Worm (Caenorhabditis elegans) whole organism, young adult: ENCODE data around the gene svh-2.

Source experiments
- B0261.1 ChIP-seq: sonication (generic microtip); optimal IDR thresholded peaks from 2 replicates; lab custom pipeline; 2016; ENCODE audit warnings: mild to moderate bottlenecking, missing genetic modification characterization, moderate library complexity, missing compliant biosample characterization
- C06A6.2 ChIP-seq: fragments of 200-800 bp; sonication (Bioruptor generic); conservative IDR thresholded peaks from 2 replicates; pipeline ENCODE4 v1.3.6; 2022; ENCODE audit warnings: missing genetic modification characterization, missing compliant biosample characterization
- F33H1.4 ChIP-seq: fragments of 200-800 bp; sonication (Bioruptor generic); IDR thresholded peaks from 2 replicates; pipeline ENCODE4 v1.3.6; 2022; ENCODE audit warnings: missing genetic modification reagents, missing genetic modification characterization, missing compliant biosample characterization
- F39B2.1 ChIP-seq: fragments of 200-800 bp; sonication (Bioruptor generic); IDR thresholded peaks from 2 replicates; pipeline ENCODE4 v1.3.6; 2022; ENCODE audit warnings: missing genetic modification reagents, missing genetic modification characterization, missing compliant biosample characterization
- F52B5.7 ChIP-seq: sonication (generic microtip); optimal IDR thresholded peaks from 2 replicates; lab custom pipeline; 2016; ENCODE audit warnings: mild to moderate bottlenecking, missing genetic modification characterization, missing compliant biosample characterization
- F55B11.4 ChIP-seq: sonication (generic microtip); optimal IDR thresholded peaks from 2 replicates; lab custom pipeline; 2016; ENCODE audit warnings: missing compliant biosample characterization, missing genetic modification characterization, borderline replicate concordance; ENCODE audit not compliant: insufficient read depth
- F57C9.4 ChIP-seq: sonication (generic microtip); optimal IDR thresholded peaks from 2 replicates; lab custom pipeline; 2017; ENCODE audit warnings: mild to moderate bottlenecking, missing genetic modification characterization, missing compliant biosample characterization
- K11D2.4 ChIP-seq: fragments of 200-800 bp; sonication (Bioruptor generic); IDR thresholded peaks from 2 replicates; pipeline ENCODE4 v1.3.6; 2022; ENCODE audit warnings: missing genetic modification reagents, missing genetic modification characterization, missing compliant biosample characterization
- T07F8.4 ChIP-seq: sonication (generic microtip); optimal IDR thresholded peaks from 2 replicates; lab custom pipeline; 2016; ENCODE audit warnings: mild to moderate bottlenecking, missing genetic modification characterization, moderate library complexity, missing compliant biosample characterization
- Y53F4B.3 ChIP-seq: fragments of 200-800 bp; sonication (Bioruptor generic); IDR thresholded peaks from 2 replicates; pipeline ENCODE4 v1.3.6; 2022; ENCODE audit warnings: missing genetic modification reagents, missing genetic modification characterization, missing compliant biosample characterization
- Y53G8AR.9 ChIP-seq: fragments of 200-800 bp; sonication (Bioruptor generic); conservative IDR thresholded peaks from 2 replicates; pipeline ENCODE4 v1.3.6; 2022; ENCODE audit warnings: missing genetic modification reagents, missing genetic modification characterization, missing compliant biosample characterization
- Y56A3A.18 ChIP-seq: fragments of 200-800 bp; sonication (Bioruptor generic); IDR thresholded peaks from 2 replicates; pipeline ENCODE4 v1.3.6; 2022; ENCODE audit warnings: missing genetic modification reagents, missing genetic modification characterization, missing compliant biosample characterization
- Y79H2A.3 ChIP-seq: fragments of 200-800 bp; sonication (Bioruptor generic); conservative IDR thresholded peaks from 2 replicates; pipeline ENCODE4 v1.3.6; 2022; ENCODE audit warnings: missing genetic modification reagents, missing genetic modification characterization, missing compliant biosample characterization
- aptf-3 ChIP-seq: fragments of 200-800 bp; sonication (Bioruptor generic); IDR thresholded peaks from 2 replicates; pipeline ENCODE4 v1.3.6; 2022; ENCODE audit warnings: missing genetic modification characterization, missing compliant biosample characterization
- attf-5 ChIP-seq: fragments of 200-800 bp; sonication (Bioruptor generic); optimal IDR thresholded peaks from 2 replicates; lab custom pipeline; 2018; ENCODE audit warnings: mild to moderate bottlenecking, missing genetic modification characterization, missing compliant biosample characterization
- attf-6 ChIP-seq: fragments of 200-800 bp; sonication (Bioruptor generic); IDR thresholded peaks from 2 replicates; pipeline ENCODE4 v1.3.6; 2022; ENCODE audit warnings: missing genetic modification reagents, missing genetic modification characterization, missing compliant biosample characterization
- bed-1 ChIP-seq: fragments of 200-800 bp; sonication (Bioruptor generic); IDR thresholded peaks from 2 replicates; pipeline ENCODE4 v1.3.6; 2022; ENCODE audit warnings: missing genetic modification reagents, missing genetic modification characterization, missing compliant biosample characterization
- ccch-3 ChIP-seq: fragments of 200-800 bp; sonication (Bioruptor generic); optimal IDR thresholded peaks from 2 replicates; lab custom pipeline; 2018; ENCODE audit warnings: mild to moderate bottlenecking, missing genetic modification characterization, missing compliant biosample characterization
- chd-7 ChIP-seq: sonication (generic microtip); optimal IDR thresholded peaks from 2 replicates; lab custom pipeline; 2016; ENCODE audit warnings: mild to moderate bottlenecking, missing genetic modification characterization, moderate library complexity, missing compliant biosample characterization
- die-1 ChIP-seq: sonication (generic microtip); optimal IDR thresholded peaks from 2 replicates; lab custom pipeline; 2016; ENCODE audit warnings: missing genotype, mild to moderate bottlenecking, missing genetic modification characterization, missing compliant biosample characterization
- dpff-1 ChIP-seq: sonication (generic microtip); optimal IDR thresholded peaks from 2 replicates; lab custom pipeline; 2017; ENCODE audit warnings: mild to moderate bottlenecking, missing genetic modification characterization, missing compliant biosample characterization
- dpl-1 ChIP-seq: fragments of 150-350 bp; optimal IDR thresholded peaks from 2 replicates; lab custom pipeline; 2014; ENCODE audit warnings: missing biosample characterization, missing genetic modification reagents, missing genetic modification characterization
- ekl-4 ChIP-seq: fragments of 200-800 bp; sonication (Bioruptor generic); IDR thresholded peaks from 2 replicates; pipeline ENCODE4 v1.3.6; 2022; ENCODE audit warnings: missing genetic modification reagents, missing genetic modification characterization, missing compliant biosample characterization
- ets-4 ChIP-seq: fragments of 200-800 bp; sonication (Bioruptor generic); optimal IDR thresholded peaks from 2 replicates; lab custom pipeline; 2018; ENCODE audit warnings: mild to moderate bottlenecking, missing genetic modification characterization, missing compliant biosample characterization
- him-1 ChIP-seq: sonication (generic microtip); optimal IDR thresholded peaks from 2 replicates; lab custom pipeline; 2016; ENCODE audit warnings: missing genotype, missing genetic modification reagents, missing genetic modification characterization, missing compliant biosample characterization
- lag-1 ChIP-seq: fragments of 200-800 bp; sonication (Bioruptor generic); IDR thresholded peaks from 2 replicates; pipeline ENCODE4 v1.3.6; 2022; ENCODE audit warnings: missing genetic modification reagents, missing genetic modification characterization, missing compliant biosample characterization
- let-526 ChIP-seq: fragments of 200-800 bp; sonication (Bioruptor generic); IDR thresholded peaks from 2 replicates; pipeline ENCODE4 v1.3.6; 2022; ENCODE audit warnings: missing genetic modification reagents, missing genetic modification characterization, missing compliant biosample characterization
- lin-35 ChIP-seq, 3 experiments: fragments of 150-350 bp in 2 of 3; sonication (generic microtip) in 1 of 3; optimal IDR thresholded peaks; 2 replicates each; lab custom pipeline; 2014 to 2018; ENCODE audit warnings: missing biosample characterization in 3 of 3, missing genetic modification characterization in 3 of 3, missing genetic modification reagents in 3 of 3
- lin-40 ChIP-seq: sonication (generic microtip); optimal IDR thresholded peaks from 2 replicates; lab custom pipeline; 2016; ENCODE audit warnings: missing genetic modification characterization, mild to moderate bottlenecking, missing compliant biosample characterization, missing genotype, missing genetic modification reagents
- lsl-1 ChIP-seq: fragments of 200-800 bp; sonication (Bioruptor generic); optimal IDR thresholded peaks from 2 replicates; lab custom pipeline; 2018; ENCODE audit warnings: mild to moderate bottlenecking, missing genetic modification characterization, moderate library complexity, missing compliant biosample characterization
- lsy-27 ChIP-seq: sonication (generic microtip); optimal IDR thresholded peaks from 2 replicates; lab custom pipeline; 2017; ENCODE audit warnings: missing genetic modification characterization, mild to moderate bottlenecking, missing compliant biosample characterization, antibody characterized with exemption, missing genotype, borderline replicate concordance; ENCODE audit not compliant: insufficient read depth
- madf-10 ChIP-seq: sonication (generic microtip); optimal IDR thresholded peaks from 2 replicates; lab custom pipeline; 2016; ENCODE audit warnings: mild to moderate bottlenecking, missing genetic modification characterization, missing compliant biosample characterization
- madf-6 ChIP-seq: fragments of 200-800 bp; sonication (Bioruptor generic); IDR thresholded peaks from 2 replicates; pipeline ENCODE4 v1.3.6; 2022; ENCODE audit warnings: missing genetic modification reagents, missing genetic modification characterization, missing compliant biosample characterization
- madf-8 ChIP-seq: fragments of 200-800 bp; sonication (Bioruptor generic); conservative IDR thresholded peaks from 2 replicates; pipeline ENCODE4 v1.3.6; 2022; ENCODE audit warnings: missing genetic modification reagents, missing genetic modification characterization, missing compliant biosample characterization
- mel-28 ChIP-seq: sonication (generic microtip); optimal IDR thresholded peaks from 2 replicates; lab custom pipeline; 2016; ENCODE audit warnings: borderline replicate concordance, mild to moderate bottlenecking, missing genetic modification characterization, missing compliant biosample characterization
- nfya-1 ChIP-seq: sonication (generic microtip); optimal IDR thresholded peaks from 2 replicates; lab custom pipeline; 2017; ENCODE audit warnings: antibody characterized with exemption, missing compliant biosample characterization, missing genetic modification characterization, borderline replicate concordance; ENCODE audit not compliant: insufficient read depth
- nhr-179 ChIP-seq: sonication (generic microtip); optimal IDR thresholded peaks from 2 replicates; lab custom pipeline; 2016; ENCODE audit warnings: mild to moderate bottlenecking, missing genetic modification characterization, missing compliant biosample characterization
- pha-4 ChIP-seq: fragments of 150-350 bp; sonication (generic microtip); optimal IDR thresholded peaks from 2 replicates; lab custom pipeline; 2014; ENCODE audit warnings: missing biosample characterization, missing genetic modification reagents, missing genetic modification characterization
- repo-1 ChIP-seq: sonication (generic microtip); optimal IDR thresholded peaks from 2 replicates; lab custom pipeline; 2017; ENCODE audit warnings: mild to moderate bottlenecking, missing genetic modification characterization, missing compliant biosample characterization
- rpc-1 ChIP-seq, 2 experiments: fragments of 150-350 bp in 1 of 2; sonication (generic microtip) in 1 of 2; optimal IDR thresholded peaks; 2 replicates each; lab custom pipeline; 2014 to 2018; ENCODE audit warnings: missing biosample characterization in 1 of 2, missing genetic modification characterization in 1 of 2, missing genetic modification reagents in 1 of 2, missing genotype in 1 of 2
- sea-2 ChIP-seq: fragments of 200-800 bp; sonication (Bioruptor generic); IDR thresholded peaks from 2 replicates; pipeline ENCODE4 v1.3.6; 2022; ENCODE audit warnings: missing genetic modification characterization, missing compliant biosample characterization
- tlf-1 ChIP-seq: fragments of 200-800 bp; sonication (Bioruptor generic); optimal IDR thresholded peaks from 2 replicates; lab custom pipeline; 2018; ENCODE audit warnings: mild to moderate bottlenecking, missing genetic modification characterization, missing compliant biosample characterization
- unc-130 ChIP-seq: sonication (generic microtip); optimal IDR thresholded peaks from 2 replicates; lab custom pipeline; 2016; ENCODE audit warnings: missing genetic modification reagents, missing genetic modification characterization, missing compliant biosample characterization
- xnd-1 ChIP-seq: sonication (generic microtip); optimal IDR thresholded peaks from 2 replicates; lab custom pipeline; 2016; ENCODE audit warnings: missing genotype, missing genetic modification reagents, missing genetic modification characterization, missing compliant biosample characterization
- ztf-25 ChIP-seq: fragments of 200-800 bp; sonication (Bioruptor generic); IDR thresholded peaks from 2 replicates; pipeline ENCODE4 v1.3.6; 2022; ENCODE audit warnings: missing genetic modification reagents, missing genetic modification characterization, missing compliant biosample characterization
- ztf-28 ChIP-seq: fragments of 200-800 bp; sonication (Bioruptor generic); IDR thresholded peaks from 2 replicates; pipeline ENCODE4 v1.3.6; 2022; ENCODE audit warnings: missing genetic modification reagents, missing genetic modification characterization, missing compliant biosample characterization
- ztf-3 ChIP-seq: fragments of 200-800 bp; sonication (Bioruptor generic); optimal IDR thresholded peaks from 2 replicates; lab custom pipeline; 2018; ENCODE audit warnings: mild to moderate bottlenecking, missing genetic modification characterization, missing compliant biosample characterization

The svh-2 gene

DNA sequence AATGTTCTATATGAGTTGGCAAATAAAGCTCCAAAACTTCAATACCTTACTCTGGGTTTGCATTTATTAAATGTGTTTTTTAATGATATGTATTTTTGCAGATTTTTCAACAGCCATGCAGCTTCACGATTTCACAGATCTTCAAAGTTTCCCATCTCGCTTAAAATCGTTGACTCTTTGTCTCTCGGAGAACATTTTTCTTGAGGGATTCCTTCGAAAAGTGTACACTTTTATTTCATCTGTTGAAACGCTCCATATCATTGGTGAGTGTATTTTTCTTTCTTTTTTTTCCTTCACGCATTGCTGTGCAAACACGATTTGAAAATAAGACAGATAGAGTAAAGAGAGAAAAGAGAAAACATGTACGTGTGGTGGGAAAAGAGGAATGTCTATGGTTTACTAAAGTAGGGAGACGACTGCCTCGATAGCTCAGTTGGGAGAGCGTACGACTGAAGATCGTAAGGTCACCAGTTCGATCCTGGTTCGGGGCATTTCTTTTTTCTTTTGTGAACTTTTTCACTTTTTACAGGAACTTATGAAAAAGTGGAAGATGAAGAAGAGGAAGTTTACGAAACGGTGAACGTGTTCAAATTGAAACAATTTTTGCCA, 40.2 kb downstream of the svh-2 start:
- TF ChIP-seq sea-2 (0 out of 2 replicates have a peak, but pooled peaks have one; percentile 13), lin-35 (GFP tag; optimal IDR thresholded peaks at IDR 0.05; lab: Kevin White, UChicago) (peak in 2 of 3 experiments; percentile 12 to 75), ztf-3 (no peak), F57C9.4 (tag; lab: Kevin White, UChicago) (no peak), lin-40 (peak; percentile 82), nfya-1 (no peak), ccch-3 (no peak), F33H1.4 (no peak), him-1 (tag; lab: Kevin White, UChicago) (peak; percentile 90), C06A6.2 (GFP tag; lab: Robert Waterston, UW) (no peak), pha-4 (tag; lab: Kevin White, UChicago) (no peak), mel-28 (tag; lab: Kevin White, UChicago) (no peak), ztf-25 (GFP tag; lab: Robert Waterston, UW) (peak; percentile 91), dpff-1 (tag; lab: Kevin White, UChicago) (peak; percentile 32), F52B5.7 (no peak), K11D2.4 (GFP tag; lab: Robert Waterston, UW) (peak; percentile 71), madf-6 (no peak), let-526 (GFP tag; lab: Robert Waterston, UW) (peak; percentile 45; the same call in 1 of the 2 replicates), nhr-179 (peak; percentile 67), B0261.1 (tag; lab: Kevin White, UChicago) (peak; percentile 96), die-1 (tag; lab: Kevin White, UChicago) (peak; percentile 89), bed-1 (GFP tag; lab: Robert Waterston, UW) (0 out of 2 replicates have a peak, but pooled peaks have one; percentile 7), lag-1 (GFP tag; lab: Robert Waterston, UW) (no peak), madf-8 (no peak), ets-4 (GFP tag; lab: Kevin White, UChicago) (no peak), xnd-1 (tag; lab: Kevin White, UChicago) (no peak), attf-5 (GFP tag; lab: Kevin White, UChicago) (peak; percentile 51), tlf-1 (GFP tag; lab: Kevin White, UChicago) (peak; percentile 21), Y53F4B.3 (peak; percentile 64; the same call in 1 of the 2 replicates), ztf-28 (0 out of 2 replicates have a peak, but pooled peaks have one; percentile 23), rpc-1 (optimal IDR thresholded peaks at IDR 0.05; lab: Kevin White, UChicago) (peak; percentile 95), rpc-1 (tag; optimal IDR thresholded peaks at IDR 0.05; lab: Kevin White, UChicago) (peak; percentile 98), Y53G8AR.9 (GFP tag; lab: Robert Waterston, UW) (peak; percentile 75), attf-6 (GFP tag; lab: Robert Waterston, UW) (no peak), chd-7 (tag; lab: Kevin White, UChicago) (peak; percentile 84), unc-130 (GFP tag; lab: Kevin White, UChicago) (peak; percentile 32), lsl-1 (GFP tag; lab: Kevin White, UChicago) (no peak), F39B2.1 (GFP tag; lab: Robert Waterston, UW) (0 out of 2 replicates have a peak, but pooled peaks have one; percentile 66), Y79H2A.3 (GFP tag; lab: Robert Waterston, UW) (no peak), lsy-27 (tag; lab: Kevin White, UChicago) (peak; percentile 47), aptf-3 (GFP tag; lab: Robert Waterston, UW) (peak; percentile 88; the same call in 1 of the 2 replicates), madf-10 (tag; lab: Kevin White, UChicago) (peak; percentile 82), Y56A3A.18 (peak; percentile 67), ekl-4 (GFP tag; lab: Robert Waterston, UW) (peak; percentile 45; the same call in 1 of the 2 replicates), F55B11.4 (tag; lab: Kevin White, UChicago) (no peak), repo-1 (tag; lab: Kevin White, UChicago) (peak; percentile 58), T07F8.4 (tag; lab: Kevin White, UChicago) (peak; percentile 69), dpl-1 (GFP tag; lab: Kevin White, UChicago) (no peak)
